Worm (Caenorhabditis elegans) whole organism, early embryonic: ENCODE data around the gene cyp-32B1.

ENCODE experiments used
- B0310.2 ChIP-seq: sonication (generic microtip); optimal IDR thresholded peaks from 2 replicates; lab custom pipeline; 2016; ENCODE audit warnings: mild to moderate bottlenecking, missing genetic modification characterization, missing compliant biosample characterization
- F13C5.2 ChIP-seq: sonication (generic microtip); optimal IDR thresholded peaks from 2 replicates; lab custom pipeline; 2017; ENCODE audit warnings: mild to moderate bottlenecking, missing genetic modification characterization, inconsistent platforms, missing compliant biosample characterization
- aly-1 ChIP-seq: sonication (generic microtip); optimal IDR thresholded peaks from 2 replicates; lab custom pipeline; 2016; ENCODE audit warnings: missing genetic modification characterization, missing compliant biosample characterization
- ama-1 ChIP-seq: fragments of 150-350 bp; optimal IDR thresholded peaks from 2 replicates; lab custom pipeline; 2014
- ceh-13 ChIP-seq: fragments of 200-800 bp; sonication (Bioruptor generic); optimal IDR thresholded peaks from 2 replicates; lab custom pipeline; 2018; ENCODE audit warnings: mild to moderate bottlenecking, missing genetic modification characterization, missing compliant biosample characterization
- ceh-36 ChIP-seq: sonication (generic microtip); optimal IDR thresholded peaks from 2 replicates; lab custom pipeline; 2016; ENCODE audit warnings: missing genetic modification characterization, inconsistent platforms, missing compliant biosample characterization
- flt-1 ChIP-seq: fragments of 200-800 bp; sonication (Bioruptor generic); IDR thresholded peaks from 2 replicates; pipeline ENCODE4 v1.3.6; 2022; ENCODE audit warnings: missing genetic modification characterization, missing compliant biosample characterization
- hmbx-1 ChIP-seq: sonication (generic microtip); optimal IDR thresholded peaks from 2 replicates; lab custom pipeline; 2016; ENCODE audit warnings: mild to moderate bottlenecking, missing genetic modification characterization, missing compliant biosample characterization
- hmg-4 ChIP-seq: fragments of 200-800 bp; sonication (Bioruptor generic); optimal IDR thresholded peaks from 2 replicates; lab custom pipeline; 2018; ENCODE audit warnings: mild to moderate bottlenecking, missing genetic modification characterization, missing compliant biosample characterization
- pes-1 ChIP-seq: fragments of 200-800 bp; sonication (Bioruptor generic); IDR thresholded peaks from 2 replicates; pipeline ENCODE4 v1.3.6; 2022; ENCODE audit warnings: missing genetic modification reagents, missing genetic modification characterization, missing compliant biosample characterization
- sea-1 ChIP-seq: fragments of 200-800 bp; sonication (Bioruptor generic); conservative IDR thresholded peaks from 2 replicates; pipeline ENCODE4 v1.3.6; 2022; ENCODE audit warnings: missing genetic modification characterization, missing compliant biosample characterization
- tbx-11 ChIP-seq: fragments of 200-800 bp; sonication (Bioruptor generic); IDR thresholded peaks from 2 replicates; pipeline ENCODE4 v1.3.6; 2022; ENCODE audit warnings: missing genetic modification characterization, missing compliant biosample characterization
- tbx-37 ChIP-seq: fragments of 200-800 bp; sonication (Bioruptor generic); conservative IDR thresholded peaks from 2 replicates; pipeline ENCODE4 v1.3.6; 2022; ENCODE audit warnings: missing genetic modification reagents, missing genetic modification characterization, missing compliant biosample characterization
- tra-4 ChIP-seq: sonication (generic microtip); optimal IDR thresholded peaks from 2 replicates; lab custom pipeline; 2017; ENCODE audit warnings: missing genetic modification characterization, missing compliant biosample characterization

ce11 chrV:2149432-2149831 lies 51.8 kb downstream of the cyp-32B1 start, which contains the start of gene C45H4.21:
- TF ChIP-seq ama-1 (no peak), B0310.2 (tag; lab: Kevin White, UChicago) (no peak), F13C5.2 (no peak), pes-1 (GFP tag; lab: Robert Waterston, UW) (no peak), hmg-4 (GFP tag; lab: Kevin White, UChicago) (no peak), flt-1 (no peak), tbx-11 (GFP tag; lab: Robert Waterston, UW) (no peak), tra-4 (tag; lab: Kevin White, UChicago) (no peak), hmbx-1 (tag; lab: Kevin White, UChicago) (no peak), sea-1 (GFP tag; lab: Robert Waterston, UW) (no peak), tbx-37 (GFP tag; lab: Robert Waterston, UW) (no peak), aly-1 (tag; lab: Kevin White, UChicago) (no peak), ceh-13 (GFP tag; lab: Kevin White, UChicago) (no peak), ceh-36 (tag; lab: Kevin White, UChicago) (no peak)
